Fruit fly (Drosophila melanogaster) whole organism, embryonic: ENCODE data around the gene Dbp73D.

Experiments
- Atf3 ChIP-seq: fragments of 200-800 bp; sonication (Bioruptor generic); optimal IDR thresholded peaks from 3 replicates; lab custom pipeline; 2016; ENCODE audit warnings: missing biosample characterization, missing genetic modification characterization
- CG12236 ChIP-seq: fragments of 200-800 bp; sonication (Bioruptor generic); optimal IDR thresholded peaks from 2 replicates; lab custom pipeline; 2016; ENCODE audit warnings: missing biosample characterization, missing genetic modification characterization
- CG13123 ChIP-seq: fragments of 200-800 bp; sonication (Bioruptor generic); optimal IDR thresholded peaks from 2 replicates; lab custom pipeline; 2016; ENCODE audit warnings: missing biosample characterization, missing genetic modification characterization
- CG13287 ChIP-seq: fragments of 200-800 bp; sonication (Bioruptor generic); IDR thresholded peaks from 2 replicates; pipeline ENCODE4 v1.3.6; 2022; ENCODE audit warnings: missing biosample characterization, missing genetic modification characterization; ENCODE audit not compliant: partially characterized antibody
- CG13894 ChIP-seq: fragments of 200-800 bp; sonication (Bioruptor generic); optimal IDR thresholded peaks from 3 replicates; lab custom pipeline; 2018; ENCODE audit warnings: missing biosample characterization, mild to moderate bottlenecking, missing genetic modification characterization, moderate library complexity
- CG14667 ChIP-seq: fragments of 200-800 bp; sonication (Bioruptor generic); IDR thresholded peaks from 2 replicates; pipeline ENCODE4 v1.3.6; 2022; ENCODE audit warnings: missing biosample characterization, missing genetic modification characterization
- CG17359 ChIP-seq: fragments of 200-800 bp; sonication (Bioruptor generic); optimal IDR thresholded peaks from 3 replicates; lab custom pipeline; 2018; ENCODE audit warnings: missing biosample characterization, mild to moderate bottlenecking, missing genetic modification characterization, moderate library complexity
- CG17385 ChIP-seq: fragments of 200-800 bp; sonication (Bioruptor generic); optimal IDR thresholded peaks from 3 replicates; lab custom pipeline; 2018; ENCODE audit warnings: missing biosample characterization, mild to moderate bottlenecking, missing genetic modification characterization
- CG17912 ChIP-seq: fragments of 200-800 bp; sonication (Bioruptor generic); optimal IDR thresholded peaks from 2 replicates; lab custom pipeline; 2018; ENCODE audit warnings: missing biosample characterization, mild to moderate bottlenecking, missing genetic modification characterization
- CG2116 ChIP-seq: fragments of 200-800 bp; sonication (Bioruptor generic); optimal IDR thresholded peaks from 3 replicates; lab custom pipeline; 2018; ENCODE audit warnings: missing biosample characterization, mild to moderate bottlenecking, missing genetic modification characterization
- CG4617 ChIP-seq: fragments of 200-800 bp; sonication (Bioruptor generic); optimal IDR thresholded peaks from 3 replicates; lab custom pipeline; 2016; ENCODE audit warnings: missing biosample characterization, missing genetic modification characterization, borderline replicate concordance
- CG4707 ChIP-seq: fragments of 200-800 bp; sonication (Bioruptor generic); optimal IDR thresholded peaks from 2 replicates; lab custom pipeline; 2018; ENCODE audit warnings: missing biosample characterization, mild to moderate bottlenecking, missing genetic modification characterization, moderate library complexity
- CG6654 ChIP-seq: fragments of 200-800 bp; sonication (Bioruptor generic); optimal IDR thresholded peaks from 2 replicates; lab custom pipeline; 2017; ENCODE audit warnings: missing biosample characterization, mild to moderate bottlenecking, missing genetic modification characterization
- CG7745 ChIP-seq: fragments of 200-800 bp; sonication (Bioruptor generic); optimal IDR thresholded peaks from 2 replicates; lab custom pipeline; 2018; ENCODE audit warnings: missing biosample characterization, mild to moderate bottlenecking, missing genetic modification characterization, moderate library complexity
- D ChIP-seq, 2 experiments: fragments of 200-800 bp in 1 of 2; fragments of >200 bp in 1 of 2; sonication (Bioruptor generic) in 1 of 2; optimal IDR thresholded peaks; 2 replicates in 1 of 2; 3 replicates in 1 of 2; lab custom pipeline; 2017; ENCODE audit warnings: mild to moderate bottlenecking in 1 of 2, missing biosample characterization in 1 of 2, missing genetic modification characterization in 1 of 2, missing genetic modification reagents in 1 of 2
- Fer2 ChIP-seq: fragments of 200-800 bp; sonication (Bioruptor generic); optimal IDR thresholded peaks from 2 replicates; lab custom pipeline; 2018; ENCODE audit warnings: missing biosample characterization, mild to moderate bottlenecking, missing genetic modification characterization, moderate library complexity
- H15 ChIP-seq: fragments of 200-800 bp; sonication (Bioruptor generic); IDR thresholded peaks from 3 replicates; pipeline ENCODE4 v1.3.6; 2022; ENCODE audit warnings: missing biosample characterization, missing genetic modification characterization
- Hand ChIP-seq: fragments of 200-800 bp; sonication (Bioruptor generic); optimal IDR thresholded peaks from 2 replicates; lab custom pipeline; 2017; ENCODE audit warnings: mild to moderate bottlenecking, missing biosample characterization, missing genetic modification reagents, missing genetic modification characterization
- Hey ChIP-seq: fragments of 200-800 bp; sonication (Bioruptor generic); optimal IDR thresholded peaks from 3 replicates; lab custom pipeline; 2018; ENCODE audit warnings: missing biosample characterization, mild to moderate bottlenecking, missing genetic modification characterization
- Hmr ChIP-seq: fragments of 200-800 bp; sonication (Bioruptor generic); optimal IDR thresholded peaks from 3 replicates; lab custom pipeline; 2017; ENCODE audit warnings: mild to moderate bottlenecking, missing biosample characterization, missing genetic modification reagents, missing genetic modification characterization
- Jarid2 ChIP-seq: fragments of 200-800 bp; sonication (Bioruptor generic); optimal IDR thresholded peaks from 3 replicates; lab custom pipeline; 2017; ENCODE audit warnings: mild to moderate bottlenecking, missing biosample characterization, missing genetic modification reagents, missing genetic modification characterization
- Meics ChIP-seq: fragments of 200-800 bp; sonication (Bioruptor generic); optimal IDR thresholded peaks from 2 replicates; lab custom pipeline; 2017; ENCODE audit warnings: missing biosample characterization, mild to moderate bottlenecking, missing genetic modification characterization
- Mrtf ChIP-seq: fragments of 200-800 bp; sonication (Bioruptor generic); IDR thresholded peaks from 3 replicates; pipeline ENCODE4 v1.3.6; 2022; ENCODE audit warnings: missing biosample characterization, missing genetic modification characterization
- NFAT ChIP-seq: fragments of 200-800 bp; sonication (Bioruptor generic); IDR thresholded peaks from 2 replicates; pipeline ENCODE4 v1.3.6; 2022; ENCODE audit warnings: missing biosample characterization, missing genetic modification characterization
- Neu2 ChIP-seq: fragments of 200-800 bp; sonication (Bioruptor generic); optimal IDR thresholded peaks from 3 replicates; lab custom pipeline; 2016; ENCODE audit warnings: missing biosample characterization, missing genetic modification characterization, borderline replicate concordance
- Side ChIP-seq: fragments of 200-800 bp; sonication (Bioruptor generic); optimal IDR thresholded peaks from 2 replicates; lab custom pipeline; 2016; ENCODE audit warnings: missing biosample characterization, missing genetic modification characterization
- Sox100B ChIP-seq: fragments of 200-800 bp; sonication (Bioruptor generic); optimal IDR thresholded peaks from 3 replicates; lab custom pipeline; 2018; ENCODE audit warnings: missing biosample characterization, mild to moderate bottlenecking, missing genetic modification characterization
- chinmo ChIP-seq: fragments of 200-800 bp; sonication (Bioruptor generic); IDR thresholded peaks from 4 replicates; pipeline ENCODE4 v1.3.6; 2022; ENCODE audit warnings: missing biosample characterization, missing genetic modification characterization; ENCODE audit not compliant: partially characterized antibody
- dan ChIP-seq: fragments of 200-800 bp; sonication (Bioruptor generic); IDR thresholded peaks from 2 replicates; pipeline ENCODE4 v1.3.6; 2022; ENCODE audit warnings: missing biosample characterization, missing genetic modification characterization
- fu2 ChIP-seq: fragments of 200-800 bp; sonication (Bioruptor generic); optimal IDR thresholded peaks from 2 replicates; lab custom pipeline; 2016; ENCODE audit warnings: missing biosample characterization, missing genetic modification characterization
- gcm2 ChIP-seq: fragments of 200-800 bp; sonication (Bioruptor generic); optimal IDR thresholded peaks from 2 replicates; lab custom pipeline; 2016; ENCODE audit warnings: missing biosample characterization, missing genetic modification characterization
- gro ChIP-seq: fragments of 200-800 bp; sonication (Bioruptor generic); optimal IDR thresholded peaks from 2 replicates; lab custom pipeline; 2016; ENCODE audit warnings: missing biosample characterization, missing genetic modification characterization
- gsb-n ChIP-seq: fragments of 200-800 bp; sonication (Bioruptor generic); optimal IDR thresholded peaks from 3 replicates; lab custom pipeline; 2018; ENCODE audit warnings: missing biosample characterization, mild to moderate bottlenecking, missing genetic modification characterization
- her ChIP-seq: fragments of 200-800 bp; sonication (Bioruptor generic); optimal IDR thresholded peaks from 2 replicates; lab custom pipeline; 2016; ENCODE audit warnings: missing biosample characterization, missing genetic modification characterization
- jigr1 ChIP-seq: fragments of 200-800 bp; sonication (Bioruptor generic); IDR thresholded peaks from 3 replicates; pipeline ENCODE4 v1.3.6; 2022; ENCODE audit warnings: missing biosample characterization, missing genetic modification characterization
- kni ChIP-seq: fragments of 200-800 bp; sonication (Bioruptor generic); optimal IDR thresholded peaks from 3 replicates; lab custom pipeline; 2017; ENCODE audit warnings: mild to moderate bottlenecking, missing biosample characterization, missing genetic modification reagents, missing genetic modification characterization
- luna ChIP-seq: fragments of 200-800 bp; sonication (Bioruptor generic); optimal IDR thresholded peaks from 2 replicates; lab custom pipeline; 2016; ENCODE audit warnings: missing biosample characterization, missing genetic modification characterization
- pfk ChIP-seq: fragments of 200-800 bp; sonication (Bioruptor generic); optimal IDR thresholded peaks from 2 replicates; lab custom pipeline; 2018; ENCODE audit warnings: missing biosample characterization, mild to moderate bottlenecking, missing genetic modification characterization, moderate library complexity
- repo ChIP-seq: fragments of 200-800 bp; sonication (Bioruptor generic); optimal IDR thresholded peaks from 2 replicates; lab custom pipeline; 2016; ENCODE audit warnings: missing biosample characterization, missing genetic modification characterization
- slp2 ChIP-seq: fragments of 200-800 bp; sonication (Bioruptor generic); optimal IDR thresholded peaks from 2 replicates; lab custom pipeline; 2016; ENCODE audit warnings: missing biosample characterization, missing genetic modification characterization
- sna ChIP-seq: fragments of 200-800 bp; sonication (Bioruptor generic); IDR thresholded peaks from 2 replicates; pipeline ENCODE4 v1.3.6; 2022; ENCODE audit warnings: missing biosample characterization, missing genetic modification characterization; ENCODE audit not compliant: partially characterized antibody
- stc ChIP-seq: fragments of 200-800 bp; sonication (Bioruptor generic); IDR thresholded peaks from 2 replicates; pipeline ENCODE4 v1.3.6; 2022; ENCODE audit warnings: missing biosample characterization, missing genetic modification characterization
- sug ChIP-seq: fragments of 200-800 bp; optimal IDR thresholded peaks from 2 replicates; lab custom pipeline; 2019; ENCODE audit warnings: missing biosample characterization, mild to moderate bottlenecking, missing genetic modification characterization, moderate library complexity
- trh ChIP-seq: fragments of 200-800 bp; sonication (Bioruptor generic); optimal IDR thresholded peaks from 2 replicates; lab custom pipeline; 2016; ENCODE audit warnings: missing biosample characterization, missing genetic modification characterization
- twi ChIP-seq: fragments of 200-800 bp; optimal IDR thresholded peaks from 2 replicates; lab custom pipeline; 2019; ENCODE audit warnings: missing biosample characterization, mild to moderate bottlenecking, missing genetic modification characterization, moderate library complexity
- usp ChIP-seq: fragments of >200 bp; optimal IDR thresholded peaks from 2 replicates; lab custom pipeline; 2017; ENCODE audit warnings: missing biosample characterization, missing genetic modification characterization
- vvl ChIP-seq: fragments of 200-800 bp; sonication (Bioruptor generic); IDR thresholded peaks from 2 replicates; pipeline ENCODE4 v1.3.6; 2022; ENCODE audit warnings: missing biosample characterization, missing genetic modification characterization

Gene Dbp73D

dm6 chr3L:16765647-16766628, 35.3 kb upstream of the Dbp73D start, which contains the start of gene Nrt (continued):
- TF ChIP-seq CG4617 (GFP tag; lab: Kevin White, UChicago) (no peak), Neu2 (GFP tag; lab: Kevin White, UChicago) (peak; percentile 29), jigr1 (GFP tag; lab: Robert Waterston, UW) (no peak), stc (0 out of 2 replicates have a peak, but pooled peaks have one; percentile 58), NFAT (GFP tag; lab: Robert Waterston, UW) (no peak), Hand (GFP tag; lab: Kevin White, UChicago) (peak; percentile 36), Side (no peak), gro (GFP tag; lab: Kevin White, UChicago) (no peak), Sox100B (GFP tag; lab: Kevin White, UChicago) (peak; percentile 77), fu2 (no peak), Fer2 (tag; lab: Kevin White, UChicago) (peak; percentile 28), sug (tag; lab: Kevin White, UChicago) (peak; percentile 68), twi (tag; lab: Kevin White, UChicago) (peak; percentile 59), gcm2 (no peak), vvl (GFP tag; lab: Robert Waterston, UW) (peak; percentile 79), CG13894 (tag; lab: Kevin White, UChicago) (peak; percentile 28), D (optimal IDR thresholded peaks at IDR 0.05; lab: Kevin White, UChicago) (no peak), D (GFP tag; optimal IDR thresholded peaks at IDR 0.05; lab: Kevin White, UChicago) (peak; percentile 12), CG6654 (GFP tag; lab: Kevin White, UChicago) (no peak), usp (GFP tag; lab: Kevin White, UChicago) (no peak), kni (GFP tag; lab: Kevin White, UChicago) (peak; percentile 9), trh (GFP tag; lab: Kevin White, UChicago) (no peak), CG7745 (tag; lab: Kevin White, UChicago) (no peak), CG17385 (GFP tag; lab: Kevin White, UChicago) (peak; percentile 69), luna (no peak), her (peak; percentile 31), pfk (GFP tag; lab: Kevin White, UChicago) (peak; percentile 48), chinmo (GFP tag; lab: Robert Waterston, UW) (peak; percentile 88), H15 (GFP tag; lab: Robert Waterston, UW) (no peak), Atf3 (GFP tag; lab: Kevin White, UChicago) (no peak), Mrtf (GFP tag; lab: Robert Waterston, UW) (no peak), dan (GFP tag; lab: Robert Waterston, UW) (no peak), CG13287 (GFP tag; lab: Robert Waterston, UW) (peak; percentile 58), Meics (peak; percentile 67), Hey (tag; lab: Kevin White, UChicago) (no peak), repo (GFP tag; lab: Kevin White, UChicago) (no peak), CG17359 (peak; percentile 74), CG14667 (no peak), Jarid2 (peak; percentile 99), CG17912 (GFP tag; lab: Kevin White, UChicago) (no peak), sna (GFP tag; lab: Robert Waterston, UW) (peak; percentile 20; the same call in 1 of the 2 replicates), CG13123 (GFP tag; lab: Kevin White, UChicago) (peak; percentile 16), gsb-n (peak; percentile 75), slp2 (no peak), CG2116 (GFP tag; lab: Kevin White, UChicago) (peak; percentile 42), Hmr (GFP tag; lab: Kevin White, UChicago) (peak; percentile 80), CG4707 (GFP tag; lab: Kevin White, UChicago) (peak; percentile 95), CG12236 (GFP tag; lab: Kevin White, UChicago) (no peak)
